Worm (Caenorhabditis elegans): ENCODE measurements around the gene Y44A6D.5.

Gene Y44A6D.5

DNA sequence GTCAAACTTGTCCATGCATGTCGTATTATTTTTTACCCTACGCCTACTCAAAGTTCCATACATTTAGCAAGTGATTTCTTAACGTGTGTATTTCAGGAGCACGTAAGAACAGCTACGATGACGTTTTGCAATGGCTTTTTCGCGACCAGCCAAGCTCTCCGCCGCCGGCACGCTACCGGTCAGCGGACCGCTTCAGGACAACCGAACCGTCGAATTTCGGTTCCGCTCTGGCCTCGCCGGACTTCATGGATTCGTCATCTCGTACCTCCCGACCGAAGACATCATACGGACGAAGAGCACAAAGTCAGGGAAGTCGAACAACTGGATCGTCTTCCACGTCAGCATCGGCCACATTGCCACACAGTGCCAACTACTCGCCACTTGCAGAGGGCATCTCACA is 19.2 kb downstream of the Y44A6D.5 start:
- TF ChIP-seq nhr-77 (tag; optimal IDR thresholded peaks at IDR 0.05) (no peak), nhr-11 (tag; optimal IDR thresholded peaks at IDR 0.05) (no peak), egl-27 (tag; optimal IDR thresholded peaks at IDR 0.05) (no peak)

DNA sequence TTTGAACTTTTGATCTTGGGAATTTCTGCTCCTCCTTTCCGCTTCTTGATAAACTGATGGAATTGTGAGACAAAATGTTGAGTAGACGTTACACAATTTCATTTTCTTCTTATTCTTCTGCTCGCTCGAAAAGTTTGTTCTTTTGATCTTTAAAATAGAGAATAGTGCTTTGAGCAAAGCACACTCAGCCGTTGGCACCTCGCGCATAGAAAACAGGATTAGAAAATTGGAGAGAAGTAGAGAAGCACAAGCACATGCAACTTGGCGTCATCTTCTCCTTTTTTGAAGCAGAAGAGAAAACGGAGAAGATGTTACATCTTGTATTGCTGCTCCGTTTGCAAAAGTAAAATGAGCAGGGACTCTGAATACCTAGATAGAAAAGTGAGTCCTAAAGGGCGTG is 20.6 kb downstream of the Y44A6D.5 start:
- TF ChIP-seq nhr-23 (tag; optimal IDR thresholded peaks at IDR 0.05) (no peak), dmd-4 (tag; optimal IDR thresholded peaks at IDR 0.05) (no peak), unc-55 (GFP tag; optimal IDR thresholded peaks at IDR 0.05) (peak; percentile 97), peb-1 (tag; optimal IDR thresholded peaks at IDR 0.05) (no peak), sem-4 (tag; optimal IDR thresholded peaks at IDR 0.05) (peak; percentile 85), lin-11 (tag; optimal IDR thresholded peaks at IDR 0.05) (no peak), nhr-129 (tag; optimal IDR thresholded peaks at IDR 0.05) (peak; percentile 82), egl-27 (tag; optimal IDR thresholded peaks at IDR 0.05) (peak; percentile 14), lsy-2 (tag; optimal IDR thresholded peaks at IDR 0.05) (peak in 1 of 2 experiments; percentile 78), F13H6.1 (tag; optimal IDR thresholded peaks at IDR 0.05) (peak; percentile 69), ceh-82 (tag; optimal IDR thresholded peaks at IDR 0.05) (no peak), ztf-1 (GFP tag; conservative IDR thresholded peaks at IDR 0.05) (no peak), sma-3 (GFP tag; optimal IDR thresholded peaks at IDR 0.05) (no peak), nhr-10 (tag; optimal IDR thresholded peaks at IDR 0.05) (no peak), lin-13 (GFP tag; optimal IDR thresholded peaks at IDR 0.05) (peak; percentile 46), ztf-11 (tag; optimal IDR thresholded peaks at IDR 0.05) (no peak), ZK546.5 (tag; optimal IDR thresholded peaks at IDR 0.05) (no peak), C34F6.9 (tag; optimal IDR thresholded peaks at IDR 0.05) (peak; percentile 59), ceh-16 (tag; optimal IDR thresholded peaks at IDR 0.05) (no peak), mab-5 (tag; optimal IDR thresholded peaks at IDR 0.05) (no peak), nhr-12 (tag; optimal IDR thresholded peaks at IDR 0.05) (no peak), nhr-21 (tag; optimal IDR thresholded peaks at IDR 0.05) (no peak), nhr-11 (tag; optimal IDR thresholded peaks at IDR 0.05) (no peak), blmp-1 (tag; optimal IDR thresholded peaks at IDR 0.05; ENCODE audit: insufficient read depth) (no peak), ztf-4 (tag; optimal IDR thresholded peaks at IDR 0.05) (peak; percentile 49), mbf-1 (tag; optimal IDR thresholded peaks at IDR 0.05) (no peak), nhr-6 (tag; optimal IDR thresholded peaks at IDR 0.05) (peak; percentile 44), nhr-25 (tag; optimal IDR thresholded peaks at IDR 0.05) (no peak), R02D3.7 (tag; optimal IDR thresholded peaks at IDR 0.05) (no peak), lin-39 (tag; optimal IDR thresholded peaks at IDR 0.05) (no peak), zag-1 (tag; optimal IDR thresholded peaks at IDR 0.05) (peak; percentile 91), skn-1 (tag; optimal IDR thresholded peaks at IDR 0.05) (no peak), sma-9 (GFP tag; optimal IDR thresholded peaks at IDR 0.05) (peak; percentile 84), sma-9 (tag; optimal IDR thresholded peaks at IDR 0.05) (no peak), Y55F3AM.14 (GFP tag; optimal IDR thresholded peaks at IDR 0.05) (no peak), alr-1 (tag; optimal IDR thresholded peaks at IDR 0.05) (no peak), gmeb-1 (tag; optimal IDR thresholded peaks at IDR 0.05) (no peak), unc-39 (tag; optimal IDR thresholded peaks at IDR 0.05) (no peak), ama-1 (optimal IDR thresholded peaks at IDR 0.05) (peak; percentile 42), unc-62 (GFP tag; optimal IDR thresholded peaks at IDR 0.05) (no peak), nhr-77 (tag; optimal IDR thresholded peaks at IDR 0.05) (no peak), fos-1 (tag; optimal IDR thresholded peaks at IDR 0.05) (peak; percentile 14), crh-2 (tag; optimal IDR thresholded peaks at IDR 0.05) (peak; percentile 82), elt-1 (tag; optimal IDR thresholded peaks at IDR 0.05) (no peak), nhr-237 (tag; optimal IDR thresholded peaks at IDR 0.05) (no peak), mdl-1 (tag; optimal IDR thresholded peaks at IDR 0.05) (peak; percentile 63 to 88), aly-2 (tag; optimal IDR thresholded peaks at IDR 0.05) (no peak), snpc-4 (tag; optimal IDR thresholded peaks at IDR 0.05) (peak; percentile 38), elt-3 (tag; optimal IDR thresholded peaks at IDR 0.05) (no peak)
